Worm (Caenorhabditis elegans) whole organism, late embryonic: ENCODE results near the gene acs-7.
A peak's percentile ranks its signal among the peaks of the same experiment; 100 is the strongest.

Experiments
- C08G9.2 ChIP-seq: sonication (generic microtip); optimal IDR thresholded peaks from 2 replicates; lab custom pipeline; 2016; ENCODE audit warnings: mild to moderate bottlenecking, missing genetic modification characterization, moderate library complexity, missing compliant biosample characterization
- C38D4.7 ChIP-seq: fragments of 200-800 bp; sonication (Bioruptor generic); optimal IDR thresholded peaks from 2 replicates; lab custom pipeline; 2018; ENCODE audit warnings: mild to moderate bottlenecking, missing genetic modification characterization, moderate library complexity, missing compliant biosample characterization
- F13H6.1 ChIP-seq: sonication (generic microtip); optimal IDR thresholded peaks from 2 replicates; lab custom pipeline; 2016; ENCODE audit warnings: missing genetic modification characterization, missing compliant biosample characterization
- K09A11.1 ChIP-seq: sonication (generic microtip); optimal IDR thresholded peaks from 2 replicates; lab custom pipeline; 2017; ENCODE audit warnings: antibody characterized with exemption, mild to moderate bottlenecking, missing genetic modification characterization, missing compliant biosample characterization; ENCODE audit not compliant: insufficient read depth
- T23F11.4 ChIP-seq: fragments of 200-800 bp; sonication (Bioruptor generic); optimal IDR thresholded peaks from 2 replicates; lab custom pipeline; 2018; ENCODE audit warnings: mild to moderate bottlenecking, missing genetic modification characterization, missing compliant biosample characterization
- ama-1 ChIP-seq: fragments of 150-350 bp; optimal IDR thresholded peaks from 2 replicates; lab custom pipeline; 2014
- ceh-14 ChIP-seq: sonication (generic microtip); optimal IDR thresholded peaks from 2 replicates; lab custom pipeline; 2016; ENCODE audit warnings: missing genotype, missing genetic modification characterization, missing compliant biosample characterization
- ceh-18 ChIP-seq: sonication (generic microtip); optimal IDR thresholded peaks from 2 replicates; lab custom pipeline; 2016; ENCODE audit warnings: missing genetic modification characterization, missing compliant biosample characterization
- ceh-22 ChIP-seq: sonication (generic microtip); optimal IDR thresholded peaks from 2 replicates; lab custom pipeline; 2017; ENCODE audit warnings: missing biosample characterization, missing genetic modification characterization
- ceh-30 ChIP-seq: fragments of 150-350 bp; optimal IDR thresholded peaks from 2 replicates; lab custom pipeline; 2014; ENCODE audit warnings: missing biosample characterization, missing genetic modification characterization
- ceh-31 ChIP-seq: sonication (generic microtip); optimal IDR thresholded peaks from 2 replicates; lab custom pipeline; 2016; ENCODE audit warnings: missing genetic modification characterization, missing compliant biosample characterization
- ceh-34 ChIP-seq: sonication (generic microtip); optimal IDR thresholded peaks from 2 replicates; lab custom pipeline; 2016; ENCODE audit warnings: mild to moderate bottlenecking, missing genetic modification characterization, missing compliant biosample characterization
- ceh-48 ChIP-seq: sonication (generic microtip); optimal IDR thresholded peaks from 2 replicates; lab custom pipeline; 2016; ENCODE audit warnings: missing genetic modification characterization, inconsistent platforms, missing compliant biosample characterization
- ceh-6 ChIP-seq: fragments of 200-800 bp; sonication (Bioruptor generic); optimal IDR thresholded peaks from 2 replicates; lab custom pipeline; 2018; ENCODE audit warnings: mild to moderate bottlenecking, missing genetic modification characterization, missing compliant biosample characterization
- eyg-1 ChIP-seq: sonication (generic microtip); optimal IDR thresholded peaks from 2 replicates; lab custom pipeline; 2016; ENCODE audit warnings: missing genotype, missing genetic modification characterization, missing compliant biosample characterization
- fax-1 ChIP-seq: sonication (generic microtip); optimal IDR thresholded peaks from 2 replicates; lab custom pipeline; 2016; ENCODE audit warnings: missing genotype, missing genetic modification characterization, missing compliant biosample characterization
- fkh-10 ChIP-seq: fragments of 150-350 bp; optimal IDR thresholded peaks from 2 replicates; lab custom pipeline; 2014; ENCODE audit warnings: missing biosample characterization, missing genetic modification reagents, missing genetic modification characterization
- hlh-13 ChIP-seq: fragments of 200-800 bp; sonication (Bioruptor generic); optimal IDR thresholded peaks from 2 replicates; lab custom pipeline; 2018; ENCODE audit warnings: mild to moderate bottlenecking, missing genetic modification characterization, missing compliant biosample characterization
- hlh-6 ChIP-seq: sonication (generic microtip); optimal IDR thresholded peaks from 2 replicates; lab custom pipeline; 2016; ENCODE audit warnings: missing genotype, missing genetic modification characterization, missing compliant biosample characterization
- hlh-8 ChIP-seq: sonication (generic microtip); optimal IDR thresholded peaks from 2 replicates; lab custom pipeline; 2016; ENCODE audit warnings: missing genotype, missing genetic modification characterization, missing compliant biosample characterization
- lim-6 ChIP-seq: sonication (generic microtip); optimal IDR thresholded peaks from 2 replicates; lab custom pipeline; 2016; ENCODE audit warnings: missing genetic modification characterization, missing compliant biosample characterization
- madf-2 ChIP-seq: sonication (generic microtip); optimal IDR thresholded peaks from 2 replicates; lab custom pipeline; 2017; ENCODE audit warnings: missing genetic modification characterization, missing compliant biosample characterization
- nfya-1 ChIP-seq: sonication (generic microtip); optimal IDR thresholded peaks from 2 replicates; lab custom pipeline; 2017; ENCODE audit warnings: missing genetic modification characterization, mild to moderate bottlenecking, missing compliant biosample characterization, antibody characterized with exemption, moderate library complexity
- nhr-232 ChIP-seq: sonication (generic microtip); optimal IDR thresholded peaks from 2 replicates; lab custom pipeline; 2016; ENCODE audit warnings: missing genetic modification characterization, missing compliant biosample characterization
- odd-2 ChIP-seq: sonication (generic microtip); optimal IDR thresholded peaks from 2 replicates; lab custom pipeline; 2017; ENCODE audit warnings: antibody characterized with exemption, mild to moderate bottlenecking, missing genetic modification characterization, missing compliant biosample characterization
- pag-3 ChIP-seq: sonication (generic microtip); optimal IDR thresholded peaks from 2 replicates; lab custom pipeline; 2016; ENCODE audit warnings: missing compliant biosample characterization, missing genetic modification characterization, borderline replicate concordance
- pax-1 ChIP-seq: fragments of 150-350 bp; optimal IDR thresholded peaks from 2 replicates; lab custom pipeline; 2014; ENCODE audit warnings: missing biosample characterization, missing genetic modification characterization
- pha-2 ChIP-seq: sonication (generic microtip); optimal IDR thresholded peaks from 2 replicates; lab custom pipeline; 2017; ENCODE audit warnings: mild to moderate bottlenecking, missing genetic modification characterization, missing compliant biosample characterization
- pqm-1 ChIP-seq: sonication (generic microtip); optimal IDR thresholded peaks from 2 replicates; lab custom pipeline; 2016; ENCODE audit warnings: missing genetic modification characterization, missing compliant biosample characterization
- sdc-2 ChIP-seq: sonication (generic microtip); optimal IDR thresholded peaks from 2 replicates; lab custom pipeline; 2016; ENCODE audit warnings: missing genotype, missing genetic modification characterization, missing compliant biosample characterization
- sox-2 ChIP-seq: fragments of 200-800 bp; sonication (Bioruptor generic); IDR thresholded peaks from 2 replicates; pipeline ENCODE4 v1.3.6; 2022; ENCODE audit warnings: missing genetic modification reagents, missing genetic modification characterization, missing compliant biosample characterization
- tbx-2 ChIP-seq: sonication (generic microtip); optimal IDR thresholded peaks from 2 replicates; lab custom pipeline; 2016; ENCODE audit warnings: missing genetic modification characterization, missing compliant biosample characterization
- unc-42 ChIP-seq: sonication (generic microtip); optimal IDR thresholded peaks from 2 replicates; lab custom pipeline; 2016; ENCODE audit warnings: missing genotype, missing genetic modification characterization, missing compliant biosample characterization
- unc-55 ChIP-seq: sonication (generic microtip); optimal IDR thresholded peaks from 2 replicates; lab custom pipeline; 2017; ENCODE audit warnings: missing biosample characterization, missing genetic modification reagents, missing genetic modification characterization
- zip-5 ChIP-seq: sonication (generic microtip); optimal IDR thresholded peaks from 2 replicates; lab custom pipeline; 2016; ENCODE audit warnings: missing genetic modification characterization, missing compliant biosample characterization
- ztf-16 ChIP-seq: sonication (generic microtip); optimal IDR thresholded peaks from 2 replicates; lab custom pipeline; 2017; ENCODE audit warnings: missing genetic modification characterization, missing compliant biosample characterization

The acs-7 gene

ce11 chrII:9322870-9323349, 31.1 kb downstream of the acs-7 start, which contains the start of gene rab-39:
rab-39 (minus strand) TSS chrII:9322920.
- TF ChIP-seq zip-5 (tag; lab: Kevin White, UChicago) (no peak), unc-42 (tag; lab: Kevin White, UChicago) (peak; percentile 53), K09A11.1 (tag; lab: Kevin White, UChicago) (no peak), ceh-48 (tag; lab: Kevin White, UChicago) (peak; percentile 3)

ce11 chrII:9323660-9324059, 31.8 kb downstream of the acs-7 start, which contains the start of gene egli-1:
egli-1 (plus strand) TSS chrII:9323960.
- no peak for TF ChIP-seq pqm-1 (tag; lab: Kevin White, UChicago)
- TF ChIP-seq C08G9.2 (tag; lab: Kevin White, UChicago), result no peak
- TF ChIP-seq madf-2 (tag; lab: Kevin White, UChicago), result no peak
- no peak for TF ChIP-seq nhr-232 (tag; lab: Kevin White, UChicago)
- TF ChIP-seq fkh-10 (GFP tag; lab: Kevin White, UChicago), result no peak
- no peak for TF ChIP-seq C38D4.7 (GFP tag; lab: Kevin White, UChicago)
- no peak for TF ChIP-seq ceh-22 (tag; lab: Kevin White, UChicago)
- no peak for TF ChIP-seq sdc-2 (tag; lab: Kevin White, UChicago)
- no peak for TF ChIP-seq ztf-16 (tag; lab: Kevin White, UChicago)
- TF ChIP-seq pax-1 (tag; lab: Kevin White, UChicago), result no peak
- no peak for TF ChIP-seq lim-6 (tag; lab: Kevin White, UChicago)
- no peak for TF ChIP-seq ceh-31 (tag; lab: Kevin White, UChicago)
- TF ChIP-seq sox-2 (GFP tag; lab: Robert Waterston, UW), result no peak
- no peak for TF ChIP-seq hlh-13 (GFP tag; lab: Kevin White, UChicago)
- TF ChIP-seq F13H6.1 (tag; lab: Kevin White, UChicago), result no peak
- TF ChIP-seq ama-1, result no peak
- TF ChIP-seq, all 69 proteins: peak for 0

- TF ChIP-seq nfya-1 (tag; lab: Kevin White, UChicago), result no peak
- TF ChIP-seq odd-2 (tag; lab: Kevin White, UChicago), result no peak
- peak; percentile 2 for TF ChIP-seq unc-55 (GFP tag; lab: Kevin White, UChicago)
- TF ChIP-seq eyg-1, result no peak
- no peak for TF ChIP-seq C08G9.2 (tag; lab: Kevin White, UChicago)
- no peak for TF ChIP-seq ceh-14 (tag; lab: Kevin White, UChicago)
- TF ChIP-seq fax-1 (tag; lab: Kevin White, UChicago), result no peak
- TF ChIP-seq ceh-30 (tag; lab: Kevin White, UChicago), result no peak
- TF ChIP-seq ceh-34, result peak; percentile 41
Measured at ce11 chrII:9324824-9325351, 33.1 kb downstream of the acs-7 start, which contains the start of gene eat-3. eat-3 (plus strand) TSS chrII:9324874.

ce11 chrII:9325555-9325954, 33.7 kb downstream of the acs-7 start:
- TF ChIP-seq ceh-48 (tag; lab: Kevin White, UChicago) (no peak), hlh-8 (tag; lab: Kevin White, UChicago) (no peak), pha-2 (no peak), hlh-6 (tag; lab: Kevin White, UChicago) (no peak), tbx-2 (tag; lab: Kevin White, UChicago) (no peak), fkh-10 (GFP tag; lab: Kevin White, UChicago) (no peak), T23F11.4 (GFP tag; lab: Kevin White, UChicago) (no peak), pag-3 (tag; lab: Kevin White, UChicago) (no peak), ceh-18 (tag; lab: Kevin White, UChicago) (no peak), ceh-6 (GFP tag; lab: Kevin White, UChicago) (no peak)
